Worm (Caenorhabditis elegans) whole organism, L1 larva: ENCODE results near the gene unc-3.

ENCODE experiments used
- C04F5.9 ChIP-seq: sonication (generic microtip); optimal IDR thresholded peaks from 2 replicates; lab custom pipeline; 2016; ENCODE audit warnings: missing genetic modification characterization, missing compliant biosample characterization
- C34B4.2 ChIP-seq: sonication (generic microtip); optimal IDR thresholded peaks from 2 replicates; lab custom pipeline; 2017; ENCODE audit warnings: mild to moderate bottlenecking, missing genetic modification characterization, missing compliant biosample characterization
- F16B12.6 ChIP-seq: fragments of 150-350 bp; optimal IDR thresholded peaks from 2 replicates; lab custom pipeline; 2014; ENCODE audit warnings: missing biosample characterization, missing genetic modification characterization
- aha-1 ChIP-seq: fragments of 150-350 bp; optimal IDR thresholded peaks from 2 replicates; lab custom pipeline; 2014; ENCODE audit warnings: missing biosample characterization, missing genetic modification characterization
- alr-1 ChIP-seq: fragments of 200-800 bp; sonication (Bioruptor generic); optimal IDR thresholded peaks from 2 replicates; lab custom pipeline; 2018; ENCODE audit warnings: borderline replicate concordance, mild to moderate bottlenecking, missing genetic modification characterization, missing compliant biosample characterization
- aly-2 ChIP-seq: fragments of 150-350 bp; optimal IDR thresholded peaks from 2 replicates; lab custom pipeline; 2014; ENCODE audit warnings: missing biosample characterization, missing genetic modification characterization
- ceh-82 ChIP-seq, 3 experiments: fragments of 150-350 bp in 1 of 3; sonication (generic microtip) in 2 of 3; optimal IDR thresholded peaks; 2 replicates each; lab custom pipeline; 2014 to 2017; ENCODE audit warnings: missing biosample characterization in 3 of 3, missing genetic modification characterization in 3 of 3
- ceh-88 ChIP-seq: fragments of 200-800 bp; sonication (Bioruptor generic); IDR thresholded peaks from 2 replicates; pipeline ENCODE4 v1.3.6; 2022; ENCODE audit warnings: missing genetic modification characterization, missing compliant biosample characterization
- dpl-1 ChIP-seq, 3 experiments: fragments of 150-350 bp in 2 of 3; sonication (generic microtip) in 1 of 3; optimal IDR thresholded peaks; 2 replicates each; lab custom pipeline; 2014 to 2017; ENCODE audit warnings: missing biosample characterization in 3 of 3, missing genetic modification characterization in 3 of 3, missing genetic modification reagents in 3 of 3
- efl-1 ChIP-seq, 4 experiments: fragments of 150-350 bp; optimal IDR thresholded peaks in 3 of 4; peaks in 1 of 4; 1 replicate in 1 of 4; 2 replicates in 3 of 4; lab custom pipeline; 2014; ENCODE audit warnings: missing biosample characterization in 2 of 4, missing genetic modification characterization in 2 of 4, missing genetic modification reagents in 2 of 4
- efl-3 ChIP-seq: fragments of 200-800 bp; sonication (Bioruptor generic); optimal IDR thresholded peaks from 2 replicates; lab custom pipeline; 2018; ENCODE audit warnings: mild to moderate bottlenecking, missing genetic modification characterization, missing compliant biosample characterization
- egl-13 ChIP-seq: sonication (generic microtip); optimal IDR thresholded peaks from 2 replicates; lab custom pipeline; 2016; ENCODE audit warnings: missing genotype, missing genetic modification reagents, missing genetic modification characterization, missing compliant biosample characterization
- elt-2 ChIP-seq: sonication (generic microtip); optimal IDR thresholded peaks from 2 replicates; lab custom pipeline; 2016; ENCODE audit warnings: missing genetic modification characterization, mild to moderate bottlenecking, inconsistent platforms, missing compliant biosample characterization, missing genetic modification reagents
- elt-3 ChIP-seq, 6 experiments: fragments of 150-350 bp in 1 of 6; sonication (generic microtip); optimal IDR thresholded peaks; 2 replicates each; lab custom pipeline; 2017 to 2018; ENCODE audit warnings: missing biosample characterization in 6 of 6, missing genetic modification characterization in 6 of 6, inconsistent platforms in 1 of 6
- fkh-4 ChIP-seq: sonication (generic microtip); optimal IDR thresholded peaks from 2 replicates; lab custom pipeline; 2016; ENCODE audit warnings: missing compliant biosample characterization, missing genetic modification characterization, borderline replicate concordance
- hlh-17 ChIP-seq: fragments of 200-800 bp; sonication (Bioruptor generic); optimal IDR thresholded peaks from 2 replicates; lab custom pipeline; 2018; ENCODE audit warnings: missing genetic modification characterization, mild to moderate bottlenecking, missing compliant biosample characterization, moderate library complexity, borderline replicate concordance
- lin-15B ChIP-seq: fragments of 150-350 bp; sonication (generic microtip); optimal IDR thresholded peaks from 3 replicates; lab custom pipeline; 2014; ENCODE audit warnings: missing biosample characterization, missing genetic modification characterization
- lin-39 ChIP-seq: fragments of 150-350 bp; optimal IDR thresholded peaks from 2 replicates; lab custom pipeline; 2014; ENCODE audit warnings: missing biosample characterization, missing genetic modification reagents, missing genetic modification characterization
- lsy-2 ChIP-seq, 2 experiments: fragments of 150-350 bp; optimal IDR thresholded peaks; 2 replicates each; lab custom pipeline; 2014; ENCODE audit warnings: missing biosample characterization in 2 of 2, missing genetic modification characterization in 2 of 2
- mep-1 ChIP-seq: fragments of 150-350 bp; optimal IDR thresholded peaks from 2 replicates; lab custom pipeline; 2014; ENCODE audit warnings: missing biosample characterization, missing genetic modification characterization
- nhr-19 ChIP-seq: fragments of 200-800 bp; sonication (Bioruptor generic); conservative IDR thresholded peaks from 2 replicates; pipeline ENCODE4 v1.3.6; 2022; ENCODE audit warnings: missing genetic modification characterization, missing compliant biosample characterization
- nhr-20 ChIP-seq: sonication (generic microtip); optimal IDR thresholded peaks from 2 replicates; lab custom pipeline; 2016; ENCODE audit warnings: mild to moderate bottlenecking, missing genetic modification characterization, missing compliant biosample characterization
- nhr-28 ChIP-seq: fragments of 150-350 bp; optimal IDR thresholded peaks from 2 replicates; lab custom pipeline; 2014; ENCODE audit warnings: missing biosample characterization, missing genetic modification characterization
- nhr-76 ChIP-seq: sonication (generic microtip); optimal IDR thresholded peaks from 2 replicates; lab custom pipeline; 2017; ENCODE audit warnings: missing biosample characterization, missing genetic modification characterization
- nhr-90 ChIP-seq: sonication (generic microtip); optimal IDR thresholded peaks from 2 replicates; lab custom pipeline; 2016; ENCODE audit warnings: mild to moderate bottlenecking, missing genetic modification characterization, missing compliant biosample characterization; ENCODE audit not compliant: poor library complexity
- pax-3 ChIP-seq: fragments of 200-800 bp; sonication (Bioruptor generic); optimal IDR thresholded peaks from 2 replicates; lab custom pipeline; 2018; ENCODE audit warnings: mild to moderate bottlenecking, missing genetic modification characterization, moderate library complexity, missing compliant biosample characterization
- skn-1 ChIP-seq: fragments of 150-350 bp; optimal IDR thresholded peaks from 2 replicates; lab custom pipeline; 2014; ENCODE audit warnings: missing biosample characterization, missing genetic modification characterization
- snpc-4 ChIP-seq: fragments of 150-350 bp; optimal IDR thresholded peaks from 2 replicates; lab custom pipeline; 2014; ENCODE audit warnings: missing biosample characterization, missing genetic modification characterization
- snu-23 ChIP-seq: sonication (generic microtip); optimal IDR thresholded peaks from 2 replicates; lab custom pipeline; 2016; ENCODE audit warnings: missing genetic modification characterization, missing compliant biosample characterization
- sup-37 ChIP-seq: fragments of 200-800 bp; sonication (Bioruptor generic); optimal IDR thresholded peaks from 2 replicates; lab custom pipeline; 2018; ENCODE audit warnings: mild to moderate bottlenecking, missing genetic modification characterization, missing compliant biosample characterization
- tlp-1 ChIP-seq: fragments of 150-350 bp; optimal IDR thresholded peaks from 2 replicates; lab custom pipeline; 2014; ENCODE audit warnings: missing biosample characterization, missing genetic modification characterization
- unc-130 ChIP-seq: fragments of 150-350 bp; optimal IDR thresholded peaks from 2 replicates; lab custom pipeline; 2017; ENCODE audit warnings: missing biosample characterization, missing genetic modification characterization, inconsistent platforms
- unc-30 ChIP-seq: sonication (generic microtip); optimal IDR thresholded peaks from 2 replicates; lab custom pipeline; 2017; ENCODE audit warnings: missing biosample characterization, missing genetic modification characterization
- xbp-1 ChIP-seq: sonication (generic microtip); optimal IDR thresholded peaks from 2 replicates; lab custom pipeline; 2016; ENCODE audit warnings: missing genetic modification characterization, missing compliant biosample characterization
- ztf-4 ChIP-seq: fragments of 150-350 bp; optimal IDR thresholded peaks from 2 replicates; lab custom pipeline; 2014; ENCODE audit warnings: missing biosample characterization, missing genetic modification characterization

Gene unc-3

DNA sequence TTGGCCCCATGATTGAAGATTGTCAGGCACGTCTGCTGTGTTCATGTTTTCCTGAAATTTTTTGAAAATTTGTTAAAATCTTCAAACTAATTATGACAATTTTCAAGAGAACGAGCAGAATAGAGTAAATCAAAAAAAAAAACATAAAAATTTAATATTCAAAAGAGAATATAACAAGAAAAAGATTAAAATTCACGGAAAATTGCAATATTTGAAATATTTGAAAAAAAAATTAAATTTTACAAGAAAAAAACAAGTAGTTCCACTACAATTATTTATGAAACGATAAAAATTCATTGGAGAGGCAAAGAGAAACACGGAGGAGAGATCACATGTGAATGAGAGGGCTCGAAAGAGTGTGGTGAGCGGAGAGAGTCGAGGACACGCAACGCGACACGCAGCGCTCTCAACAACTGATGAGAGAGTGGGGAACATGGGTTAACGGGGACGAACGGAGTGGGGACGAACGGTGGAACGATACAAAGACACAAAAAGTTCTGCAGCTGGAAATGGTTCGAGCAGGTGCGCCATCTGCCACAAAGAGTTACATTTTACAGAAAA is 51.2 kb downstream of the unc-3 start, which contains the start of gene mbk-1 (continued):
- peak; percentile 48 to 76 for TF ChIP-seq lsy-2 (tag; optimal IDR thresholded peaks at IDR 0.05; lab: Kevin White, UChicago)
- no peak for TF ChIP-seq aha-1 (tag; lab: Kevin White, UChicago)
- TF ChIP-seq pax-3 (tag; lab: Kevin White, UChicago): no peak
- TF ChIP-seq hlh-17: no peak
- no peak for TF ChIP-seq C04F5.9 (tag; lab: Kevin White, UChicago)
- peak; percentile 57 for TF ChIP-seq egl-13 (tag; lab: Kevin White, UChicago)
- no peak for TF ChIP-seq lin-15B (tag; lab: Kevin White, UChicago)
- TF ChIP-seq skn-1: peak; percentile 53
- TF ChIP-seq tlp-1 (tag; lab: Kevin White, UChicago): no peak
- TF ChIP-seq efl-1 (optimal IDR thresholded peaks at IDR 0.05; lab: Kevin White, UChicago): peak; percentile 39 to 74
- TF ChIP-seq efl-1 (GFP tag; optimal IDR thresholded peaks at IDR 0.05 in 1 of 2; lab: Kevin White, UChicago): peak; percentile 10 to 35
- TF ChIP-seq lin-39 (tag; lab: Kevin White, UChicago): no peak
- peak; percentile 56 for TF ChIP-seq elt-2
- TF ChIP-seq dpl-1 (GFP tag; optimal IDR thresholded peaks at IDR 0.05; lab: Kevin White, UChicago): peak in 2 of 3 experiments; percentile 28 to 41
- peak in 2 of 6 experiments; percentile 5 to 13 for TF ChIP-seq elt-3 (tag; optimal IDR thresholded peaks at IDR 0.05; lab: Kevin White, UChicago)
- TF ChIP-seq alr-1 (tag; lab: Kevin White, UChicago): no peak
- TF ChIP-seq snpc-4 (tag; lab: Kevin White, UChicago): no peak
- TF ChIP-seq nhr-90 (tag; lab: Kevin White, UChicago): peak; percentile 54
- no peak for TF ChIP-seq sup-37
- no peak for TF ChIP-seq unc-130 (tag; lab: Kevin White, UChicago)
- TF ChIP-seq ztf-4 (tag; lab: Kevin White, UChicago): no peak
- no peak for TF ChIP-seq fkh-4 (tag; lab: Kevin White, UChicago)
- TF ChIP-seq nhr-28 (tag; lab: Kevin White, UChicago): no peak
- peak; percentile 83 for TF ChIP-seq snu-23 (GFP tag; lab: Kevin White, UChicago)
- no peak for TF ChIP-seq efl-3
- TF ChIP-seq unc-30 (tag; lab: Kevin White, UChicago): no peak
- peak in 2 of 3 experiments; percentile 11 to 59 for TF ChIP-seq ceh-82 (tag; optimal IDR thresholded peaks at IDR 0.05; lab: Kevin White, UChicago)
- no peak for TF ChIP-seq ceh-88
- TF ChIP-seq aly-2: no peak
- peak; percentile 83 for TF ChIP-seq mep-1 (tag; lab: Kevin White, UChicago)
- TF ChIP-seq xbp-1 (tag; lab: Kevin White, UChicago): peak; percentile 31
- TF ChIP-seq nhr-76 (tag; lab: Kevin White, UChicago): no peak

DNA sequence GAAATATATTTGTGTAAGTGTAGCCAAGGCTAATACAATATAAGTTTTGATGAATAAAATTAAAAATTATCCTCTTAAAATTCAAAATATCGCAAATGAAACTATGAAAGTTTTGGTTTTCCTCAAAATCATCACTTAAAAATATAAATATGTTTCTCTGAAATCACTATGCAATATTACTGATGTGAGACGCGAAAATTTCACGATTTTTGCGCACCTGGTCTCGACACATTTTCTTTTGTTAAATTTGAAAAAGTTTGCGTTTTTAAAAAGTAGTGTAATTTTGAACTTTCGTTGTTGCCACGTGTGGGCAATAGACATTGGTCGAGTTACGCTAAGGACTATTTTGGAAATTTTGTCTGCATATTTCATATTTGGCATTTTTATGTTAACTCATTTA is 55.4 kb downstream of the unc-3 start:
- TF ChIP-seq dpl-1 (GFP tag; optimal IDR thresholded peaks at IDR 0.05; lab: Kevin White, UChicago) (no peak), nhr-20 (tag; lab: Kevin White, UChicago) (no peak), egl-13 (tag; lab: Kevin White, UChicago) (no peak), nhr-19 (GFP tag; lab: Robert Waterston, UW) (no peak), F16B12.6 (no peak)
- TF ChIP-seq, all 84 proteins: peak for 0

DNA sequence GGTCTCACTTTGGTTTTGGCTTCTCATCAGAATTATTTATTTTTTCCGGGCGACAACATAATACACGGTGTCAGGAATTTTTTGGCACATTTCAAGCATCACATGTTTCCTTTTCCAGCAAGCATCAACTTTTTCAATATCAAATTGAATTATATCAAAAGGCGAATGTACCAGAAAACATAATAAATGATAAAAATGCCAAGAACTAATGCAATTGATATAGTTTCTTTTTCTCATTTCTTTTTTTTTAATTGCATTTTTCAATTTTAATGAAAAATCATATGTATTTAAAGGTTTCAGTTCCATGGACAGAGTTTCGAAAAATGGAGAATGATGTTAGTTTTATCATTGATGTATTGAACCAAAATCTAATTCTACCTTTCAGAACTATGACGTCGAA is 58.2 kb downstream of the unc-3 start, which contains the start of gene dpf-2:
Gene dpf-2, plus strand, starts transcription at position 301 of the 400 bp plus-strand sequence.
- TF ChIP-seq aha-1 (tag; lab: Kevin White, UChicago): no peak
- TF ChIP-seq efl-3: no peak
- TF ChIP-seq C34B4.2 (tag; lab: Kevin White, UChicago): no peak
- peak; percentile 13 for TF ChIP-seq egl-13 (tag; lab: Kevin White, UChicago)
- TF ChIP-seq dpl-1 (GFP tag; optimal IDR thresholded peaks at IDR 0.05; lab: Kevin White, UChicago): no peak
